Worm (Caenorhabditis elegans) whole organism, midembryonic: ENCODE measurements around the gene mdt-19.

ENCODE experiments used
- T22C8.4 ChIP-seq: fragments of 200-800 bp; sonication (Bioruptor generic); IDR thresholded peaks from 2 replicates; pipeline ENCODE4 v1.3.6; 2022; ENCODE audit warnings: missing genetic modification characterization, missing compliant biosample characterization
- klf-2 ChIP-seq: fragments of 200-800 bp; sonication (Bioruptor generic); conservative IDR thresholded peaks from 2 replicates; pipeline ENCODE4 v1.3.6; 2022; ENCODE audit warnings: missing genetic modification reagents, missing genetic modification characterization, missing compliant biosample characterization
- ref-1 ChIP-seq: fragments of 200-800 bp; sonication (Bioruptor generic); conservative IDR thresholded peaks from 2 replicates; pipeline ENCODE4 v1.3.6; 2022; ENCODE audit warnings: missing genetic modification reagents, missing genetic modification characterization, missing compliant biosample characterization

ce11 chrIII:2578993-2579392, 18.9 kb upstream of the mdt-19 start, which contains the start of gene Y71H2B.8:
- TF ChIP-seq ref-1 (GFP tag; lab: Robert Waterston, UW) (no peak), T22C8.4 (GFP tag; lab: Robert Waterston, UW) (no peak), klf-2 (GFP tag; lab: Robert Waterston, UW) (no peak)
